Worm (Caenorhabditis elegans) whole organism, young adult: ENCODE results near the gene W08G11.5.
A peak's percentile ranks its signal among the peaks of the same experiment; 100 is the strongest.

Source experiments
- B0019.2 ChIP-seq: fragments of 200-800 bp; sonication (Bioruptor generic); conservative IDR thresholded peaks from 2 replicates; pipeline ENCODE4 v1.3.6; 2022; ENCODE audit warnings: missing genetic modification reagents, missing genetic modification characterization, missing compliant biosample characterization
- B0261.1 ChIP-seq: sonication (generic microtip); optimal IDR thresholded peaks from 2 replicates; lab custom pipeline; 2016; ENCODE audit warnings: mild to moderate bottlenecking, missing genetic modification characterization, moderate library complexity, missing compliant biosample characterization
- C06A6.2 ChIP-seq: fragments of 200-800 bp; sonication (Bioruptor generic); conservative IDR thresholded peaks from 2 replicates; pipeline ENCODE4 v1.3.6; 2022; ENCODE audit warnings: missing genetic modification characterization, missing compliant biosample characterization
- D2030.7 ChIP-seq: fragments of 200-800 bp; sonication (Bioruptor generic); IDR thresholded peaks from 2 replicates; pipeline ENCODE4 v1.3.6; 2022; ENCODE audit warnings: missing genetic modification reagents, missing genetic modification characterization, missing compliant biosample characterization
- F23B12.7 ChIP-seq: sonication (generic microtip); optimal IDR thresholded peaks from 2 replicates; lab custom pipeline; 2017; ENCODE audit warnings: missing genetic modification characterization, mild to moderate bottlenecking, missing compliant biosample characterization, antibody characterized with exemption, moderate library complexity; ENCODE audit not compliant: insufficient read depth
- F33H1.4 ChIP-seq: fragments of 200-800 bp; sonication (Bioruptor generic); IDR thresholded peaks from 2 replicates; pipeline ENCODE4 v1.3.6; 2022; ENCODE audit warnings: missing genetic modification reagents, missing genetic modification characterization, missing compliant biosample characterization
- F39B2.1 ChIP-seq: fragments of 200-800 bp; sonication (Bioruptor generic); IDR thresholded peaks from 2 replicates; pipeline ENCODE4 v1.3.6; 2022; ENCODE audit warnings: missing genetic modification reagents, missing genetic modification characterization, missing compliant biosample characterization
- F57A8.1 ChIP-seq: fragments of 200-800 bp; sonication (Bioruptor generic); optimal IDR thresholded peaks from 2 replicates; lab custom pipeline; 2018; ENCODE audit warnings: mild to moderate bottlenecking, missing genetic modification characterization, moderate library complexity, missing compliant biosample characterization
- K11D2.4 ChIP-seq: fragments of 200-800 bp; sonication (Bioruptor generic); IDR thresholded peaks from 2 replicates; pipeline ENCODE4 v1.3.6; 2022; ENCODE audit warnings: missing genetic modification reagents, missing genetic modification characterization, missing compliant biosample characterization
- K12H6.12 ChIP-seq: fragments of 200-800 bp; sonication (Bioruptor generic); optimal IDR thresholded peaks from 2 replicates; lab custom pipeline; 2018; ENCODE audit warnings: mild to moderate bottlenecking, missing genetic modification characterization, missing compliant biosample characterization
- T26A5.8 ChIP-seq: sonication (generic microtip); optimal IDR thresholded peaks from 2 replicates; lab custom pipeline; 2016; ENCODE audit warnings: missing genetic modification characterization, missing compliant biosample characterization
- Y53F4B.3 ChIP-seq: fragments of 200-800 bp; sonication (Bioruptor generic); IDR thresholded peaks from 2 replicates; pipeline ENCODE4 v1.3.6; 2022; ENCODE audit warnings: missing genetic modification reagents, missing genetic modification characterization, missing compliant biosample characterization
- ZK185.1 ChIP-seq: sonication (generic microtip); optimal IDR thresholded peaks from 2 replicates; lab custom pipeline; 2016; ENCODE audit warnings: mild to moderate bottlenecking, missing genetic modification characterization, missing compliant biosample characterization; ENCODE audit not compliant: poor library complexity, severe bottlenecking
- akir-1 ChIP-seq: fragments of 200-800 bp; sonication (Bioruptor generic); optimal IDR thresholded peaks from 2 replicates; lab custom pipeline; 2018; ENCODE audit warnings: mild to moderate bottlenecking, missing genetic modification characterization, moderate library complexity, missing compliant biosample characterization
- aptf-2 ChIP-seq: fragments of 200-800 bp; sonication (Bioruptor generic); conservative IDR thresholded peaks from 2 replicates; pipeline ENCODE4 v1.3.6; 2022; ENCODE audit warnings: missing genetic modification reagents, missing genetic modification characterization, missing compliant biosample characterization
- aptf-3 ChIP-seq: fragments of 200-800 bp; sonication (Bioruptor generic); IDR thresholded peaks from 2 replicates; pipeline ENCODE4 v1.3.6; 2022; ENCODE audit warnings: missing genetic modification characterization, missing compliant biosample characterization
- bed-1 ChIP-seq: fragments of 200-800 bp; sonication (Bioruptor generic); IDR thresholded peaks from 2 replicates; pipeline ENCODE4 v1.3.6; 2022; ENCODE audit warnings: missing genetic modification reagents, missing genetic modification characterization, missing compliant biosample characterization
- bed-2 ChIP-seq: fragments of 200-800 bp; sonication (Bioruptor generic); IDR thresholded peaks from 2 replicates; pipeline ENCODE4 v1.3.6; 2022; ENCODE audit warnings: missing genetic modification reagents, missing genetic modification characterization, missing compliant biosample characterization
- ceh-100 ChIP-seq: fragments of 200-800 bp; sonication (Bioruptor generic); IDR thresholded peaks from 2 replicates; pipeline ENCODE4 v1.3.6; 2022; ENCODE audit warnings: missing genetic modification reagents, missing genetic modification characterization, missing compliant biosample characterization
- ceh-27 ChIP-seq: fragments of 200-800 bp; sonication (Bioruptor generic); optimal IDR thresholded peaks from 2 replicates; lab custom pipeline; 2018; ENCODE audit warnings: mild to moderate bottlenecking, missing genetic modification characterization, moderate library complexity, missing compliant biosample characterization
- ceh-40 ChIP-seq: fragments of 200-800 bp; sonication (Bioruptor generic); IDR thresholded peaks from 2 replicates; pipeline ENCODE4 v1.3.6; 2022; ENCODE audit warnings: missing genetic modification characterization, missing compliant biosample characterization
- ceh-91 ChIP-seq: fragments of 200-800 bp; sonication (Bioruptor generic); IDR thresholded peaks from 2 replicates; pipeline ENCODE4 v1.3.6; 2022; ENCODE audit warnings: missing genetic modification reagents, missing genetic modification characterization, missing compliant biosample characterization
- die-1 ChIP-seq: sonication (generic microtip); optimal IDR thresholded peaks from 2 replicates; lab custom pipeline; 2016; ENCODE audit warnings: missing genotype, mild to moderate bottlenecking, missing genetic modification characterization, missing compliant biosample characterization
- dpff-1 ChIP-seq: sonication (generic microtip); optimal IDR thresholded peaks from 2 replicates; lab custom pipeline; 2017; ENCODE audit warnings: mild to moderate bottlenecking, missing genetic modification characterization, missing compliant biosample characterization
- egrh-3 ChIP-seq: fragments of 200-800 bp; sonication (Bioruptor generic); IDR thresholded peaks from 2 replicates; pipeline ENCODE4 v1.3.6; 2022; ENCODE audit warnings: missing genetic modification reagents, missing genetic modification characterization, missing compliant biosample characterization
- him-1 ChIP-seq: sonication (generic microtip); optimal IDR thresholded peaks from 2 replicates; lab custom pipeline; 2016; ENCODE audit warnings: missing genotype, missing genetic modification reagents, missing genetic modification characterization, missing compliant biosample characterization
- hlh-12 ChIP-seq: sonication (generic microtip); optimal IDR thresholded peaks from 2 replicates; lab custom pipeline; 2016; ENCODE audit warnings: missing genetic modification characterization, missing compliant biosample characterization
- hlh-26 ChIP-seq: fragments of 200-800 bp; sonication (Bioruptor generic); conservative IDR thresholded peaks from 2 replicates; pipeline ENCODE4 v1.3.6; 2022; ENCODE audit warnings: missing genetic modification reagents, missing genetic modification characterization, missing compliant biosample characterization
- hmg-1.2 ChIP-seq: fragments of 200-800 bp; sonication (Bioruptor generic); IDR thresholded peaks from 2 replicates; pipeline ENCODE4 v1.3.6; 2022; ENCODE audit warnings: missing genetic modification reagents, missing genetic modification characterization, missing compliant biosample characterization
- let-526 ChIP-seq: fragments of 200-800 bp; sonication (Bioruptor generic); IDR thresholded peaks from 2 replicates; pipeline ENCODE4 v1.3.6; 2022; ENCODE audit warnings: missing genetic modification reagents, missing genetic modification characterization, missing compliant biosample characterization
- lin-40 ChIP-seq: sonication (generic microtip); optimal IDR thresholded peaks from 2 replicates; lab custom pipeline; 2016; ENCODE audit warnings: missing genetic modification characterization, mild to moderate bottlenecking, missing compliant biosample characterization, missing genotype, missing genetic modification reagents
- lin-54 ChIP-seq: fragments of 200-800 bp; sonication (Bioruptor generic); optimal IDR thresholded peaks from 2 replicates; lab custom pipeline; 2018; ENCODE audit warnings: mild to moderate bottlenecking, missing genetic modification characterization, missing compliant biosample characterization
- lsy-27 ChIP-seq: sonication (generic microtip); optimal IDR thresholded peaks from 2 replicates; lab custom pipeline; 2017; ENCODE audit warnings: missing genetic modification characterization, mild to moderate bottlenecking, missing compliant biosample characterization, antibody characterized with exemption, missing genotype, borderline replicate concordance; ENCODE audit not compliant: insufficient read depth
- madf-10 ChIP-seq: sonication (generic microtip); optimal IDR thresholded peaks from 2 replicates; lab custom pipeline; 2016; ENCODE audit warnings: mild to moderate bottlenecking, missing genetic modification characterization, missing compliant biosample characterization
- mcd-1 ChIP-seq: fragments of 200-800 bp; sonication (Bioruptor generic); IDR thresholded peaks from 2 replicates; pipeline ENCODE4 v1.3.6; 2022; ENCODE audit warnings: missing genetic modification reagents, missing genetic modification characterization, missing compliant biosample characterization
- mel-28 ChIP-seq: sonication (generic microtip); optimal IDR thresholded peaks from 2 replicates; lab custom pipeline; 2016; ENCODE audit warnings: borderline replicate concordance, mild to moderate bottlenecking, missing genetic modification characterization, missing compliant biosample characterization
- pbrm-1 ChIP-seq: fragments of 200-800 bp; sonication (Bioruptor generic); IDR thresholded peaks from 2 replicates; pipeline ENCODE4 v1.3.6; 2022; ENCODE audit warnings: missing genetic modification reagents, missing genetic modification characterization, missing compliant biosample characterization
- repo-1 ChIP-seq: sonication (generic microtip); optimal IDR thresholded peaks from 2 replicates; lab custom pipeline; 2017; ENCODE audit warnings: mild to moderate bottlenecking, missing genetic modification characterization, missing compliant biosample characterization
- sdz-38 ChIP-seq: sonication (generic microtip); optimal IDR thresholded peaks from 2 replicates; lab custom pipeline; 2016; ENCODE audit warnings: missing genotype, missing genetic modification characterization, missing compliant biosample characterization
- snpc-1.3 ChIP-seq: sonication (generic microtip); optimal IDR thresholded peaks from 2 replicates; lab custom pipeline; 2017; ENCODE audit warnings: missing genetic modification characterization, mild to moderate bottlenecking, missing compliant biosample characterization, antibody characterized with exemption, moderate library complexity, missing genotype, missing genetic modification reagents; ENCODE audit not compliant: insufficient read depth
- snpc-4 ChIP-seq, 5 experiments: fragments of 150-350 bp in 1 of 5; sonication (generic microtip) in 4 of 5; optimal IDR thresholded peaks; 2 replicates each; lab custom pipeline; 2014 to 2018; ENCODE audit warnings: missing genetic modification characterization in 5 of 5, missing biosample characterization in 3 of 5, antibody characterized with exemption in 2 of 5, mild to moderate bottlenecking in 2 of 5, missing compliant biosample characterization in 2 of 5, missing genotype in 2 of 5, moderate library complexity in 2 of 5, missing genetic modification reagents in 1 of 5
- tbp1 ChIP-seq: fragments of 200-800 bp; sonication (Bioruptor generic); optimal IDR thresholded peaks from 2 replicates; lab custom pipeline; 2018; ENCODE audit warnings: mild to moderate bottlenecking, missing genetic modification characterization, missing compliant biosample characterization
- tbx-9 ChIP-seq: sonication (generic microtip); optimal IDR thresholded peaks from 2 replicates; lab custom pipeline; 2016; ENCODE audit warnings: borderline replicate concordance, missing genetic modification characterization, inconsistent platforms, missing compliant biosample characterization
- ztf-26 ChIP-seq: sonication (generic microtip); optimal IDR thresholded peaks from 2 replicates; lab custom pipeline; 2017; ENCODE audit warnings: missing genetic modification characterization, missing compliant biosample characterization
- ztf-6 ChIP-seq: fragments of 200-800 bp; sonication (Bioruptor generic); IDR thresholded peaks from 2 replicates; pipeline ENCODE4 v1.3.6; 2022; ENCODE audit warnings: missing genetic modification reagents, missing genetic modification characterization, missing compliant biosample characterization

W08G11.5 gene

ce11 chrV:16370039-16370438 is 23.7 kb upstream of the W08G11.5 start (continued):
- TF ChIP-seq tbp1 (GFP tag; lab: Kevin White, UChicago) (peak; percentile 91), lin-54 (GFP tag; lab: Kevin White, UChicago) (peak; percentile 76), let-526 (GFP tag; lab: Robert Waterston, UW) (peak; percentile 70; the same call in 1 of the 2 replicates), ZK185.1 (tag; lab: Kevin White, UChicago) (no peak), hlh-12 (tag; lab: Kevin White, UChicago) (no peak), ztf-26 (tag; lab: Kevin White, UChicago) (peak; percentile 86), sdz-38 (tag; lab: Kevin White, UChicago) (no peak), him-1 (tag; lab: Kevin White, UChicago) (peak; percentile 85), F39B2.1 (GFP tag; lab: Robert Waterston, UW) (no peak), K12H6.12 (tag; lab: Kevin White, UChicago) (peak; percentile 61), repo-1 (tag; lab: Kevin White, UChicago) (peak; percentile 89), hmg-1.2 (GFP tag; lab: Robert Waterston, UW) (peak; percentile 77), tbx-9 (no peak), B0261.1 (tag; lab: Kevin White, UChicago) (peak; percentile 94), lsy-27 (tag; lab: Kevin White, UChicago) (peak; percentile 59), lin-40 (tag; lab: Kevin White, UChicago) (peak; percentile 72), ceh-91 (GFP tag; lab: Robert Waterston, UW) (0 out of 2 replicates have a peak, but pooled peaks have one; percentile 52), F33H1.4 (GFP tag; lab: Robert Waterston, UW) (peak; percentile 51), ceh-100 (GFP tag; lab: Robert Waterston, UW) (peak; percentile 69), die-1 (tag; lab: Kevin White, UChicago) (peak; percentile 94), mcd-1 (GFP tag; lab: Robert Waterston, UW) (peak; percentile 83), bed-1 (GFP tag; lab: Robert Waterston, UW) (0 out of 2 replicates have a peak, but pooled peaks have one; percentile 54), K11D2.4 (peak; percentile 73), ceh-40 (GFP tag; lab: Robert Waterston, UW) (no peak), egrh-3 (GFP tag; lab: Robert Waterston, UW) (peak; percentile 82), snpc-1.3 (tag; lab: Kevin White, UChicago) (peak; percentile 84), dpff-1 (tag; lab: Kevin White, UChicago) (peak; percentile 77), aptf-2 (GFP tag; lab: Robert Waterston, UW) (no peak), bed-2 (GFP tag; lab: Robert Waterston, UW) (0 out of 2 replicates have a peak, but pooled peaks have one; percentile 60), madf-10 (tag; lab: Kevin White, UChicago) (peak; percentile 68), D2030.7 (GFP tag; lab: Robert Waterston, UW) (peak; percentile 89), aptf-3 (0 out of 2 replicates have a peak, but pooled peaks have one; percentile 35), ceh-27 (GFP tag; lab: Kevin White, UChicago) (peak; percentile 93), mel-28 (peak; percentile 50), B0019.2 (GFP tag; lab: Robert Waterston, UW) (peak; percentile 26; the same call in 1 of the 2 replicates), T26A5.8 (tag; lab: Kevin White, UChicago) (peak; percentile 85), akir-1 (GFP tag; lab: Kevin White, UChicago) (no peak), pbrm-1 (GFP tag; lab: Robert Waterston, UW) (peak; percentile 89), C06A6.2 (GFP tag; lab: Robert Waterston, UW) (peak; percentile 59; the same call in 1 of the 2 replicates), snpc-4 (GFP tag; optimal IDR thresholded peaks at IDR 0.05; lab: Kevin White, UChicago) (peak; percentile 80), snpc-4 (tag; optimal IDR thresholded peaks at IDR 0.05; lab: Kevin White, UChicago) (peak; percentile 39 to 89 (median 82)), F57A8.1 (GFP tag; lab: Kevin White, UChicago) (peak; percentile 62), hlh-26 (GFP tag; lab: Robert Waterston, UW) (no peak), Y53F4B.3 (GFP tag; lab: Robert Waterston, UW) (0 out of 2 replicates have a peak, but pooled peaks have one; percentile 24), ztf-6 (GFP tag; lab: Robert Waterston, UW) (peak; percentile 49; the same call in 1 of the 2 replicates), F23B12.7 (tag; lab: Kevin White, UChicago) (peak; percentile 87)
- TF ChIP-seq, all 124 proteins: peak for 100
